Fruit fly (Drosophila melanogaster): Measurements from ENCODE around the gene ttm3.

dm6 chr2L:22037560-22037959, 41.9 kb upstream of the ttm3 start, which contains the start of gene Grl40a:
- TF ChIP-seq psq (optimal IDR thresholded peaks at IDR 0.05), result no peak
- no peak for TF ChIP-seq h (optimal IDR thresholded peaks at IDR 0.05)
- TF ChIP-seq Myc (optimal IDR thresholded peaks at IDR 0.05), result no peak
- no peak for TF ChIP-seq ttk (optimal IDR thresholded peaks at IDR 0.05)

Measured in Kc167 (cell line).